Worm (Caenorhabditis elegans) whole organism, young adult: Measurements from ENCODE around the gene R02F2.7.

ENCODE experiments used
- B0035.1 ChIP-seq: sonication (generic microtip); optimal IDR thresholded peaks from 2 replicates; lab custom pipeline; 2016; ENCODE audit warnings: missing genetic modification characterization, mild to moderate bottlenecking, missing compliant biosample characterization, missing genotype, missing genetic modification reagents
- nfya-1 ChIP-seq: sonication (generic microtip); optimal IDR thresholded peaks from 2 replicates; lab custom pipeline; 2017; ENCODE audit warnings: antibody characterized with exemption, missing compliant biosample characterization, missing genetic modification characterization, borderline replicate concordance; ENCODE audit not compliant: insufficient read depth

DNA sequence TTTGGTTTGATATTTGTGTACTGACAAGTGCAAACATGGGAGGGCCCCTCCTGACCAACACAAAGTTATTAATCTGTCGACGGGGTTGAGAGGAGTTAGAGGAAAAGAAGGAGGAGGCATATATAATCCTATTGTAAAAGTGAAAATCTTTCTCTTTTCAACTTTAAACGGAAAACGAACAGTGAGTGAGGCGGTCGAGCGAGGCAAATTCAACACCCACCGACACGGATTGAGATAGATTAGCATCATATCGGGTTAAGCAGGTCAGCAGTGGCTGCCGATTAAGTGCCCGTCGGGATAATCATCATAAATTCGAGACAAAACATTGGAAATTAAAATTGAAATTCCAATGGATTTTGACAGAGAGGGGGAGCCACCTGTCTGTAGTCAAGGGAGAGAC lies 47.3 kb downstream of the R02F2.7 start:
- no peak for TF ChIP-seq B0035.1 (tag; lab: Kevin White, UChicago)
- TF ChIP-seq nfya-1 (tag; lab: Kevin White, UChicago): no peak
